Worm (Caenorhabditis elegans): Measurements from ENCODE around the gene asd-1.

ce11 chrIII:4223668-4224127 is 26.6 kb downstream of the asd-1 start:
- no peak for TF ChIP-seq snpc-4 (tag; optimal IDR thresholded peaks at IDR 0.05)
- TF ChIP-seq mls-2 (tag; optimal IDR thresholded peaks at IDR 0.05): peak; percentile 61
- TF ChIP-seq lsy-2 (tag; optimal IDR thresholded peaks at IDR 0.05): peak; percentile 42
- no peak for TF ChIP-seq nhr-12 (tag; optimal IDR thresholded peaks at IDR 0.05)
- TF ChIP-seq nhr-2 (tag; optimal IDR thresholded peaks at IDR 0.05): no peak
- peak; percentile 92 for TF ChIP-seq unc-62 (GFP tag; optimal IDR thresholded peaks at IDR 0.05)
- peak; percentile 9 for TF ChIP-seq pha-4 (tag; optimal IDR thresholded peaks at IDR 0.05)
- TF ChIP-seq unc-39 (tag; optimal IDR thresholded peaks at IDR 0.05): no peak
- no peak for TF ChIP-seq mab-5 (tag; optimal IDR thresholded peaks at IDR 0.05)
- no peak for TF ChIP-seq bed-3 (GFP tag; optimal IDR thresholded peaks at IDR 0.05)
- TF ChIP-seq ztf-11 (tag; optimal IDR thresholded peaks at IDR 0.05): no peak
- TF ChIP-seq sem-2 (GFP tag; optimal IDR thresholded peaks at IDR 0.05): no peak
- TF ChIP-seq lin-13 (tag; optimal IDR thresholded peaks at IDR 0.05): no peak

Measured in whole organism, mixed stage, embryonic.